Worm (Caenorhabditis elegans) whole organism, midembryonic: ENCODE data around the gene H04D03.2.

Source experiments
- T22C8.4 ChIP-seq: fragments of 200-800 bp; sonication (Bioruptor generic); IDR thresholded peaks from 2 replicates; pipeline ENCODE4 v1.3.6; 2022; ENCODE audit warnings: missing genetic modification characterization, missing compliant biosample characterization
- cog-1 ChIP-seq: sonication (generic microtip); optimal IDR thresholded peaks from 2 replicates; lab custom pipeline; 2016; ENCODE audit warnings: missing genetic modification characterization, missing compliant biosample characterization
- klf-2 ChIP-seq: fragments of 200-800 bp; sonication (Bioruptor generic); conservative IDR thresholded peaks from 2 replicates; pipeline ENCODE4 v1.3.6; 2022; ENCODE audit warnings: missing genetic modification reagents, missing genetic modification characterization, missing compliant biosample characterization
- tab-1 ChIP-seq: fragments of 200-800 bp; sonication (Bioruptor generic); IDR thresholded peaks from 2 replicates; pipeline ENCODE4 v1.3.6; 2022; ENCODE audit warnings: missing genetic modification characterization, missing compliant biosample characterization
- ztf-23 ChIP-seq: fragments of 200-800 bp; sonication (Bioruptor generic); IDR thresholded peaks from 2 replicates; pipeline ENCODE4 v1.3.6; 2022; ENCODE audit warnings: missing genetic modification reagents, missing genetic modification characterization, missing compliant biosample characterization

The H04D03.2 gene

DNA sequence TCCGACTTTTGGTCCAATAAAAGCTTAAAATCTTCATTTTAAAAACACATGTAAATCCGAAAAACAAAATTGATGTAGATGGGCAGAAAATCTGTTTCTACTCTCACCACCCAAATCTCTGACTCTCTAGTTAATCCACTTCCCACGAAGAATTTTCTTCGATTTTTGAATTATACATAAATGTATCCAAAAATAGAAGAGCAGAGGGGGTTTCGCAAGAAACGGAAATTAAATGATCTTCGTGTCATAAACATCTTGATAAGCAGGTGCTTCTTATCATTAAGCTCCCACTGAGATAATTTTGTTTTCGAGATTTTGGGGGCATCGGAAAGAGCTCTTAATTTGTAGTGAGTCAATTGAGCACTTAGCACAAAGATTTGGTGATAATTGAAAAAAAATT, 52.6 kb downstream of the H04D03.2 start:
- TF ChIP-seq klf-2 (GFP tag; lab: Robert Waterston, UW) (no peak), ztf-23 (GFP tag; lab: Robert Waterston, UW) (no peak), cog-1 (tag; lab: Kevin White, UChicago) (no peak), tab-1 (GFP tag; lab: Robert Waterston, UW) (no peak), T22C8.4 (GFP tag; lab: Robert Waterston, UW) (no peak)
